Worm (Caenorhabditis elegans): ENCODE results near the gene F31D4.8.

Gene F31D4.8

ce11 chrV:20868329-20868728, at the start of gene F31D4.8:
Gene F31D4.8 (minus strand): TSS chrV:20868429.
- no peak for TF ChIP-seq hnd-1 (tag; optimal IDR thresholded peaks at IDR 0.05)
- no peak for TF ChIP-seq aly-1 (tag; optimal IDR thresholded peaks at IDR 0.05)
- no peak for TF ChIP-seq F13C5.2 (tag; optimal IDR thresholded peaks at IDR 0.05)
- TF ChIP-seq ama-1 (optimal IDR thresholded peaks at IDR 0.05), result no peak
- TF ChIP-seq tbx-37 (GFP tag; conservative IDR thresholded peaks at IDR 0.05), result no peak
- no peak for TF ChIP-seq sea-1 (GFP tag; conservative IDR thresholded peaks at IDR 0.05)
- TF ChIP-seq hmbx-1 (tag; optimal IDR thresholded peaks at IDR 0.05), result no peak
- no peak for TF ChIP-seq hmg-4 (GFP tag; optimal IDR thresholded peaks at IDR 0.05)
- TF ChIP-seq scrt-1 (GFP tag; IDR thresholded peaks at IDR 0.05), result no peak
- no peak for TF ChIP-seq B0310.2 (tag; optimal IDR thresholded peaks at IDR 0.05)
- TF ChIP-seq tra-4 (tag; optimal IDR thresholded peaks at IDR 0.05), result no peak
- TF ChIP-seq tbx-11 (GFP tag; IDR thresholded peaks at IDR 0.05), result no peak
- no peak for TF ChIP-seq pes-1 (GFP tag; IDR thresholded peaks at IDR 0.05)
- TF ChIP-seq flt-1 (GFP tag; IDR thresholded peaks at IDR 0.05), result no peak
- no peak for TF ChIP-seq ceh-13 (GFP tag; optimal IDR thresholded peaks at IDR 0.05)
- TF ChIP-seq ceh-36 (tag; optimal IDR thresholded peaks at IDR 0.05), result no peak
- TF ChIP-seq ets-7 (tag; optimal IDR thresholded peaks at IDR 0.05), result no peak

ce11 chrV:20915186-20915585, 47.0 kb upstream of the F31D4.8 start, which contains the start of gene pbo-5:
Gene pbo-5 (plus strand): TSS chrV:20915486.
- no peak for TF ChIP-seq flt-1 (GFP tag; IDR thresholded peaks at IDR 0.05)
- TF ChIP-seq hmg-4 (GFP tag; optimal IDR thresholded peaks at IDR 0.05), result no peak
- TF ChIP-seq aly-1 (tag; optimal IDR thresholded peaks at IDR 0.05), result no peak
- no peak for TF ChIP-seq B0310.2 (tag; optimal IDR thresholded peaks at IDR 0.05)
- TF ChIP-seq pes-1 (GFP tag; IDR thresholded peaks at IDR 0.05), result no peak
- no peak for TF ChIP-seq scrt-1 (GFP tag; IDR thresholded peaks at IDR 0.05)
- TF ChIP-seq hnd-1 (tag; optimal IDR thresholded peaks at IDR 0.05), result no peak
- TF ChIP-seq tbx-37 (GFP tag; conservative IDR thresholded peaks at IDR 0.05), result no peak
- TF ChIP-seq F13C5.2 (tag; optimal IDR thresholded peaks at IDR 0.05), result no peak
- TF ChIP-seq sea-1 (GFP tag; conservative IDR thresholded peaks at IDR 0.05), result no peak
- no peak for TF ChIP-seq tbx-11 (GFP tag; IDR thresholded peaks at IDR 0.05)
- no peak for TF ChIP-seq hmbx-1 (tag; optimal IDR thresholded peaks at IDR 0.05)
- no peak for TF ChIP-seq ama-1 (optimal IDR thresholded peaks at IDR 0.05)
- no peak for TF ChIP-seq ets-7 (tag; optimal IDR thresholded peaks at IDR 0.05)
- no peak for TF ChIP-seq ceh-13 (GFP tag; optimal IDR thresholded peaks at IDR 0.05)
- TF ChIP-seq ceh-36 (tag; optimal IDR thresholded peaks at IDR 0.05), result no peak

- TF ChIP-seq ceh-36 (tag; optimal IDR thresholded peaks at IDR 0.05) (no peak), hnd-1 (tag; optimal IDR thresholded peaks at IDR 0.05) (no peak), sea-1 (GFP tag; conservative IDR thresholded peaks at IDR 0.05) (no peak), hmg-4 (GFP tag; optimal IDR thresholded peaks at IDR 0.05) (no peak), scrt-1 (GFP tag; IDR thresholded peaks at IDR 0.05) (no peak), ama-1 (optimal IDR thresholded peaks at IDR 0.05) (no peak), F13C5.2 (tag; optimal IDR thresholded peaks at IDR 0.05) (no peak), B0310.2 (tag; optimal IDR thresholded peaks at IDR 0.05) (no peak), tbx-11 (GFP tag; IDR thresholded peaks at IDR 0.05) (no peak), ceh-13 (GFP tag; optimal IDR thresholded peaks at IDR 0.05) (no peak)
Measured at ce11 chrV:20910167-20910566, 41.9 kb upstream of the F31D4.8 start, which contains the start of gene ttll-9. Gene ttll-9 (plus strand): TSS chrV:20910467.

ce11 chrV:20909761-20910160, 41.5 kb upstream of the F31D4.8 start:
- TF ChIP-seq ceh-13 (GFP tag; optimal IDR thresholded peaks at IDR 0.05) (no peak), ama-1 (optimal IDR thresholded peaks at IDR 0.05) (no peak), B0310.2 (tag; optimal IDR thresholded peaks at IDR 0.05) (no peak)

ce11 chrV:20906977-20907376, 38.7 kb upstream of the F31D4.8 start:
- no peak for TF ChIP-seq pes-1 (GFP tag; IDR thresholded peaks at IDR 0.05)
- no peak for TF ChIP-seq hnd-1 (tag; optimal IDR thresholded peaks at IDR 0.05)
- no peak for TF ChIP-seq ceh-13 (GFP tag; optimal IDR thresholded peaks at IDR 0.05)
- no peak for TF ChIP-seq tbx-11 (GFP tag; IDR thresholded peaks at IDR 0.05)
- TF ChIP-seq ama-1 (optimal IDR thresholded peaks at IDR 0.05), result no peak
- TF ChIP-seq ceh-36 (tag; optimal IDR thresholded peaks at IDR 0.05), result no peak
- TF ChIP-seq aly-1 (tag; optimal IDR thresholded peaks at IDR 0.05), result no peak
- no peak for TF ChIP-seq flt-1 (GFP tag; IDR thresholded peaks at IDR 0.05)

- no peak for TF ChIP-seq hmg-4 (GFP tag; optimal IDR thresholded peaks at IDR 0.05)
- no peak for TF ChIP-seq B0310.2 (tag; optimal IDR thresholded peaks at IDR 0.05)
- TF ChIP-seq scrt-1 (GFP tag; IDR thresholded peaks at IDR 0.05), result no peak
- no peak for TF ChIP-seq hnd-1 (tag; optimal IDR thresholded peaks at IDR 0.05)
- TF ChIP-seq pes-1 (GFP tag; IDR thresholded peaks at IDR 0.05), result no peak
- no peak for TF ChIP-seq aly-1 (tag; optimal IDR thresholded peaks at IDR 0.05)
- no peak for TF ChIP-seq ets-7 (tag; optimal IDR thresholded peaks at IDR 0.05)
Measured at ce11 chrV:20904094-20904268, 35.8 kb upstream of the F31D4.8 start, which contains the start of gene acs-12. Gene acs-12 (plus strand): TSS chrV:20904169.

ce11 chrV:20903167-20904093, 35.2 kb upstream of the F31D4.8 start, which contains the start of gene amx-3:
Gene amx-3 (minus strand): TSS chrV:20903714.
- TF ChIP-seq flt-1 (GFP tag; IDR thresholded peaks at IDR 0.05) (no peak), pes-1 (GFP tag; IDR thresholded peaks at IDR 0.05) (no peak), ama-1 (optimal IDR thresholded peaks at IDR 0.05) (no peak), sea-1 (GFP tag; conservative IDR thresholded peaks at IDR 0.05) (no peak), aly-1 (tag; optimal IDR thresholded peaks at IDR 0.05) (no peak), hmg-4 (GFP tag; optimal IDR thresholded peaks at IDR 0.05) (no peak), tra-4 (tag; optimal IDR thresholded peaks at IDR 0.05) (no peak), ets-7 (tag; optimal IDR thresholded peaks at IDR 0.05) (no peak), F13C5.2 (tag; optimal IDR thresholded peaks at IDR 0.05) (no peak)

ce11 chrV:20891871-20892270, 23.6 kb upstream of the F31D4.8 start:
- TF ChIP-seq flt-1 (GFP tag; IDR thresholded peaks at IDR 0.05) (no peak), tra-4 (tag; optimal IDR thresholded peaks at IDR 0.05) (no peak), pes-1 (GFP tag; IDR thresholded peaks at IDR 0.05) (no peak), hnd-1 (tag; optimal IDR thresholded peaks at IDR 0.05) (no peak), B0310.2 (tag; optimal IDR thresholded peaks at IDR 0.05) (no peak), ets-7 (tag; optimal IDR thresholded peaks at IDR 0.05) (no peak), tbx-11 (GFP tag; IDR thresholded peaks at IDR 0.05) (no peak), tbx-37 (GFP tag; conservative IDR thresholded peaks at IDR 0.05) (no peak)

Data from whole organism, early embryonic.